Worm (Caenorhabditis elegans): ENCODE results near the gene klc-2.

ce11 chrV:5579666-5580065, 1.5 kb downstream of the klc-2 start:
- no peak for TF ChIP-seq hmbx-1 (tag; optimal IDR thresholded peaks at IDR 0.05)
- no peak for TF ChIP-seq hnd-1 (tag; optimal IDR thresholded peaks at IDR 0.05)
- TF ChIP-seq ama-1 (optimal IDR thresholded peaks at IDR 0.05): no peak
- no peak for TF ChIP-seq ceh-13 (GFP tag; optimal IDR thresholded peaks at IDR 0.05)
